Fruit fly (Drosophila melanogaster): ENCODE data around the gene Nthl1.

Nthl1 gene

dm6 chr2L:20951320-20951719 lies 23.7 kb upstream of the Nthl1 start:
- no peak for TF ChIP-seq CG8301 (tag; optimal IDR thresholded peaks at IDR 0.05)
- TF ChIP-seq CG15710 (tag; optimal IDR thresholded peaks at IDR 0.05): no peak
- TF ChIP-seq rn (GFP tag; IDR thresholded peaks at IDR 0.05): no peak
- TF ChIP-seq CG14655 (GFP tag; optimal IDR thresholded peaks at IDR 0.05): no peak
- no peak for TF ChIP-seq CG4496 (GFP tag; IDR thresholded peaks at IDR 0.05)
- TF ChIP-seq EcR (GFP tag; optimal IDR thresholded peaks at IDR 0.05): no peak
- no peak for TF ChIP-seq CG13204 (GFP tag; optimal IDR thresholded peaks at IDR 0.05)
- TF ChIP-seq CG17806 (tag; optimal IDR thresholded peaks at IDR 0.05): no peak
- TF ChIP-seq Snoo (tag; optimal IDR thresholded peaks at IDR 0.05): no peak
- TF ChIP-seq CG34367 (tag; optimal IDR thresholded peaks at IDR 0.05): no peak
- no peak for TF ChIP-seq CG32121 (GFP tag; IDR thresholded peaks at IDR 0.05)
- no peak for TF ChIP-seq CG12605 (GFP tag; IDR thresholded peaks at IDR 0.05)

dm6 chr2L:20950421-20951108 lies 22.9 kb upstream of the Nthl1 start:
- no peak for TF ChIP-seq CG15710 (tag; optimal IDR thresholded peaks at IDR 0.05)
- TF ChIP-seq CG10348 (GFP tag; IDR thresholded peaks at IDR 0.05): no peak
- no peak for TF ChIP-seq Pif1B (GFP tag; optimal IDR thresholded peaks at IDR 0.05)
- TF ChIP-seq CG32121 (GFP tag; IDR thresholded peaks at IDR 0.05): no peak
- no peak for TF ChIP-seq CG13204 (GFP tag; optimal IDR thresholded peaks at IDR 0.05)
- TF ChIP-seq Ets98B (GFP tag; IDR thresholded peaks at IDR 0.05): no peak
- no peak for TF ChIP-seq CG8159 (tag; optimal IDR thresholded peaks at IDR 0.05)
- no peak for TF ChIP-seq Snoo (tag; optimal IDR thresholded peaks at IDR 0.05)
- TF ChIP-seq CG12605 (GFP tag; IDR thresholded peaks at IDR 0.05): no peak
- no peak for TF ChIP-seq CG14655 (GFP tag; optimal IDR thresholded peaks at IDR 0.05)
- TF ChIP-seq CG17806 (tag; optimal IDR thresholded peaks at IDR 0.05): no peak
- no peak for TF ChIP-seq D1 (tag; optimal IDR thresholded peaks at IDR 0.05)

- no peak for TF ChIP-seq CG8159 (tag; optimal IDR thresholded peaks at IDR 0.05)
- no peak for TF ChIP-seq CG12605 (GFP tag; IDR thresholded peaks at IDR 0.05)
- TF ChIP-seq rn (GFP tag; IDR thresholded peaks at IDR 0.05): no peak
- TF ChIP-seq CG4496 (GFP tag; IDR thresholded peaks at IDR 0.05): no peak
- no peak for TF ChIP-seq EcR (GFP tag; optimal IDR thresholded peaks at IDR 0.05)
Observed at dm6 chr2L:20948625-20949024, 21.0 kb upstream of the Nthl1 start.

- TF ChIP-seq D1 (tag; optimal IDR thresholded peaks at IDR 0.05): no peak
- TF ChIP-seq Pif1B (GFP tag; optimal IDR thresholded peaks at IDR 0.05): no peak
- no peak for TF ChIP-seq fd96Ca (GFP tag; IDR thresholded peaks at IDR 0.05)
- TF ChIP-seq rn (GFP tag; IDR thresholded peaks at IDR 0.05): no peak
- TF ChIP-seq CG32121 (GFP tag; IDR thresholded peaks at IDR 0.05): no peak
- TF ChIP-seq CG14655 (GFP tag; optimal IDR thresholded peaks at IDR 0.05): peak; percentile 53
- TF ChIP-seq EcR (GFP tag; optimal IDR thresholded peaks at IDR 0.05): no peak
- peak; percentile 56 for TF ChIP-seq CG8301 (tag; optimal IDR thresholded peaks at IDR 0.05)
- no peak for TF ChIP-seq Snoo (tag; optimal IDR thresholded peaks at IDR 0.05)
- no peak for TF ChIP-seq CG13204 (GFP tag; optimal IDR thresholded peaks at IDR 0.05)
- peak; percentile 17 for TF ChIP-seq CG34367 (tag; optimal IDR thresholded peaks at IDR 0.05)
- TF ChIP-seq CG15710 (tag; optimal IDR thresholded peaks at IDR 0.05): peak; percentile 35
- peak; percentile 59 for TF ChIP-seq CG17806 (tag; optimal IDR thresholded peaks at IDR 0.05)
- TF ChIP-seq Pif1A (GFP tag; optimal IDR thresholded peaks at IDR 0.05): peak; percentile 55
- TF ChIP-seq gl (tag; optimal IDR thresholded peaks at IDR 0.05): no peak
- peak; percentile 33; the same call in 1 of the 3 replicates for TF ChIP-seq CG4496 (GFP tag; IDR thresholded peaks at IDR 0.05)
- TF ChIP-seq CG9948 (tag; optimal IDR thresholded peaks at IDR 0.05): peak; percentile 35
- TF ChIP-seq Ets98B (GFP tag; IDR thresholded peaks at IDR 0.05): 0 out of 2 replicates have a peak, but pooled peaks have one; percentile 12
- TF ChIP-seq CG10348 (GFP tag; IDR thresholded peaks at IDR 0.05): no peak
- TF ChIP-seq CG12605 (GFP tag; IDR thresholded peaks at IDR 0.05): no peak
- TF ChIP-seq CG8159 (tag; optimal IDR thresholded peaks at IDR 0.05): peak; percentile 58
Observed at dm6 chr2L:20944886-20945558, 17.4 kb upstream of the Nthl1 start.

- TF ChIP-seq fd96Ca (GFP tag; IDR thresholded peaks at IDR 0.05) (no peak), CG14655 (GFP tag; optimal IDR thresholded peaks at IDR 0.05) (peak; percentile 58), Pif1A (GFP tag; optimal IDR thresholded peaks at IDR 0.05) (peak; percentile 26), CG12605 (GFP tag; IDR thresholded peaks at IDR 0.05) (no peak), CG8301 (tag; optimal IDR thresholded peaks at IDR 0.05) (peak; percentile 35), CG4496 (GFP tag; IDR thresholded peaks at IDR 0.05) (no peak), rn (GFP tag; IDR thresholded peaks at IDR 0.05) (no peak), CG8159 (tag; optimal IDR thresholded peaks at IDR 0.05) (peak; percentile 33), CG32121 (GFP tag; IDR thresholded peaks at IDR 0.05) (peak; percentile 35; the same call in 1 of the 2 replicates), gl (tag; optimal IDR thresholded peaks at IDR 0.05) (no peak), CG9948 (tag; optimal IDR thresholded peaks at IDR 0.05) (peak; percentile 28), Ets98B (GFP tag; IDR thresholded peaks at IDR 0.05) (no peak), CG17806 (tag; optimal IDR thresholded peaks at IDR 0.05) (peak; percentile 21)
Observed at dm6 chr2L:20944342-20944741, 16.7 kb upstream of the Nthl1 start.

- TF ChIP-seq CG32121 (GFP tag; IDR thresholded peaks at IDR 0.05) (0 out of 2 replicates have a peak, but pooled peaks have one; percentile 31), CG8159 (tag; optimal IDR thresholded peaks at IDR 0.05) (peak; percentile 36), D1 (tag; optimal IDR thresholded peaks at IDR 0.05) (no peak), CG17806 (tag; optimal IDR thresholded peaks at IDR 0.05) (peak; percentile 11), CG4496 (GFP tag; IDR thresholded peaks at IDR 0.05) (peak; percentile 65; the same call in 1 of the 3 replicates), rn (GFP tag; IDR thresholded peaks at IDR 0.05) (no peak), CG14655 (GFP tag; optimal IDR thresholded peaks at IDR 0.05) (peak; percentile 51), Pif1B (GFP tag; optimal IDR thresholded peaks at IDR 0.05) (no peak), CG9948 (tag; optimal IDR thresholded peaks at IDR 0.05) (peak; percentile 17), CG15710 (tag; optimal IDR thresholded peaks at IDR 0.05) (peak; percentile 30), fd96Ca (GFP tag; IDR thresholded peaks at IDR 0.05) (peak; percentile 50; the same call in 1 of the 3 replicates), Pif1A (GFP tag; optimal IDR thresholded peaks at IDR 0.05) (peak; percentile 17), CG8301 (tag; optimal IDR thresholded peaks at IDR 0.05) (peak; percentile 50), gl (tag; optimal IDR thresholded peaks at IDR 0.05) (no peak), CG13204 (GFP tag; optimal IDR thresholded peaks at IDR 0.05) (no peak), Ets98B (GFP tag; IDR thresholded peaks at IDR 0.05) (0 out of 2 replicates have a peak, but pooled peaks have one; percentile 26), CG10348 (GFP tag; IDR thresholded peaks at IDR 0.05) (no peak), Snoo (tag; optimal IDR thresholded peaks at IDR 0.05) (no peak), EcR (GFP tag; optimal IDR thresholded peaks at IDR 0.05) (no peak), CG34367 (tag; optimal IDR thresholded peaks at IDR 0.05) (no peak), CG12605 (GFP tag; IDR thresholded peaks at IDR 0.05) (no peak)
Observed at dm6 chr2L:20943148-20943547, 15.5 kb upstream of the Nthl1 start.

Data from whole organism, pupa.